Fruit fly (Drosophila melanogaster) whole organism, embryonic: Measurements from ENCODE around the gene lgs.

Source experiments
- Bgb ChIP-seq: fragments of 200-800 bp; sonication (Bioruptor generic); IDR thresholded peaks from 2 replicates; pipeline ENCODE4 v1.3.6; 2022; ENCODE audit warnings: missing biosample characterization, missing genetic modification characterization; ENCODE audit not compliant: partially characterized antibody
- CG10209 ChIP-seq: fragments of 200-800 bp; sonication (Bioruptor generic); optimal IDR thresholded peaks from 3 replicates; lab custom pipeline; 2017; ENCODE audit warnings: missing biosample characterization, mild to moderate bottlenecking, missing genetic modification characterization, missing genetic modification reagents
- CG10462 ChIP-seq: fragments of 200-800 bp; sonication (Bioruptor generic); optimal IDR thresholded peaks from 2 replicates; lab custom pipeline; 2016; ENCODE audit warnings: missing biosample characterization, missing genetic modification characterization
- CG11696 ChIP-seq: fragments of 200-800 bp; sonication (Bioruptor generic); IDR thresholded peaks from 2 replicates; pipeline ENCODE4 v1.3.6; 2022; ENCODE audit warnings: missing biosample characterization, missing genetic modification characterization
- CG12219 ChIP-seq: fragments of 200-800 bp; sonication (Bioruptor generic); optimal IDR thresholded peaks from 3 replicates; lab custom pipeline; 2018; ENCODE audit warnings: missing biosample characterization, mild to moderate bottlenecking, missing genetic modification characterization
- CG12659 ChIP-seq: fragments of 200-800 bp; sonication (Bioruptor generic); optimal IDR thresholded peaks from 3 replicates; lab custom pipeline; 2017; ENCODE audit warnings: mild to moderate bottlenecking, missing biosample characterization, missing genetic modification reagents, missing genetic modification characterization
- CG14014 ChIP-seq: fragments of 200-800 bp; sonication (Bioruptor generic); IDR thresholded peaks from 2 replicates; pipeline ENCODE4 v1.3.6; 2022; ENCODE audit warnings: missing biosample characterization, missing genetic modification characterization
- CG14050 ChIP-seq: fragments of 200-800 bp; sonication (Bioruptor generic); IDR thresholded peaks from 3 replicates; pipeline ENCODE4 v1.3.6; 2022; ENCODE audit warnings: missing biosample characterization, missing genetic modification characterization
- CG15479 ChIP-seq: fragments of 200-800 bp; sonication (Bioruptor generic); optimal IDR thresholded peaks from 3 replicates; lab custom pipeline; 2019; ENCODE audit warnings: missing biosample characterization, mild to moderate bottlenecking, missing genetic modification characterization, moderate library complexity
- CG1647 ChIP-seq: fragments of 200-800 bp; sonication (Bioruptor generic); optimal IDR thresholded peaks from 3 replicates; lab custom pipeline; 2016; ENCODE audit warnings: missing biosample characterization, missing genetic modification characterization
- CG16779 ChIP-seq: fragments of 200-800 bp; sonication (Bioruptor generic); IDR thresholded peaks from 2 replicates; pipeline ENCODE4 v1.3.6; 2022; ENCODE audit warnings: missing biosample characterization, missing genetic modification characterization
- CG17328 ChIP-seq: fragments of 200-800 bp; sonication (Bioruptor generic); IDR thresholded peaks from 2 replicates; pipeline ENCODE4 v1.3.6; 2022; ENCODE audit warnings: missing biosample characterization, missing genetic modification characterization
- CG2199 ChIP-seq: fragments of 200-800 bp; sonication (Bioruptor generic); IDR thresholded peaks from 3 replicates; pipeline ENCODE4 v1.3.6; 2022; ENCODE audit warnings: missing biosample characterization, missing genetic modification characterization
- CG2712 ChIP-seq: fragments of 200-800 bp; optimal IDR thresholded peaks from 3 replicates; lab custom pipeline; 2019; ENCODE audit warnings: missing biosample characterization, mild to moderate bottlenecking, missing genetic modification characterization, moderate library complexity
- CG32767 ChIP-seq: fragments of 200-800 bp; sonication (Bioruptor generic); IDR thresholded peaks from 2 replicates; pipeline ENCODE4 v1.3.6; 2022; ENCODE audit warnings: missing biosample characterization, missing genetic modification characterization
- CG33213 ChIP-seq: fragments of 200-800 bp; sonication (Bioruptor generic); optimal IDR thresholded peaks from 3 replicates; lab custom pipeline; 2016; ENCODE audit warnings: missing biosample characterization, missing genetic modification characterization
- CG7357 ChIP-seq: fragments of 200-800 bp; sonication (Bioruptor generic); IDR thresholded peaks from 3 replicates; pipeline ENCODE4 v1.3.6; 2022; ENCODE audit warnings: missing biosample characterization, missing genetic modification characterization
- CG8924 ChIP-seq: fragments of 200-800 bp; optimal IDR thresholded peaks from 3 replicates; lab custom pipeline; 2019; ENCODE audit warnings: missing biosample characterization, mild to moderate bottlenecking, missing genetic modification characterization, moderate library complexity
- D19A ChIP-seq: fragments of 200-800 bp; optimal IDR thresholded peaks from 3 replicates; lab custom pipeline; 2019; ENCODE audit warnings: missing biosample characterization, mild to moderate bottlenecking, missing genetic modification characterization, moderate library complexity
- Doc3 ChIP-seq: fragments of 200-800 bp; sonication (Bioruptor generic); IDR thresholded peaks from 3 replicates; pipeline ENCODE4 v1.3.6; 2022; ENCODE audit warnings: missing biosample characterization, missing genetic modification characterization; ENCODE audit not compliant: partially characterized antibody
- Fer3 ChIP-seq: fragments of 200-800 bp; sonication (Bioruptor generic); optimal IDR thresholded peaks from 2 replicates; lab custom pipeline; 2018; ENCODE audit warnings: missing biosample characterization, mild to moderate bottlenecking, missing genetic modification characterization, moderate library complexity
- Gug ChIP-seq: fragments of 200-800 bp; sonication (Bioruptor generic); IDR thresholded peaks from 4 replicates; pipeline ENCODE4 v1.3.6; 2022; ENCODE audit warnings: missing biosample characterization, missing genetic modification characterization
- Nf-YB ChIP-seq: fragments of 200-800 bp; sonication (Bioruptor generic); optimal IDR thresholded peaks from 3 replicates; lab custom pipeline; 2019; ENCODE audit warnings: missing biosample characterization, mild to moderate bottlenecking, missing genetic modification characterization, moderate library complexity
- Nf-YC ChIP-seq: fragments of 200-800 bp; optimal IDR thresholded peaks from 3 replicates; lab custom pipeline; 2019; ENCODE audit warnings: missing biosample characterization, mild to moderate bottlenecking, missing genetic modification characterization, moderate library complexity
- PHDP ChIP-seq: fragments of 200-800 bp; sonication (Bioruptor generic); optimal IDR thresholded peaks from 3 replicates; lab custom pipeline; 2018; ENCODE audit warnings: missing biosample characterization, mild to moderate bottlenecking, missing genetic modification characterization, moderate library complexity
- Rx ChIP-seq: fragments of 200-800 bp; sonication (Bioruptor generic); IDR thresholded peaks from 2 replicates; pipeline ENCODE4 v1.3.6; 2022; ENCODE audit warnings: missing biosample characterization, missing genetic modification characterization
- Xrp1 ChIP-seq: fragments of 200-800 bp; sonication (Bioruptor generic); IDR thresholded peaks from 2 replicates; pipeline ENCODE4 v1.3.6; 2022; ENCODE audit warnings: missing biosample characterization, missing genetic modification characterization
- bbx ChIP-seq: fragments of 200-800 bp; sonication (Bioruptor generic); IDR thresholded peaks from 2 replicates; pipeline ENCODE4 v1.3.6; 2022; ENCODE audit warnings: missing biosample characterization, missing genetic modification characterization; ENCODE audit not compliant: partially characterized antibody
- dmrt99B ChIP-seq: fragments of 200-800 bp; sonication (Bioruptor generic); optimal IDR thresholded peaks from 2 replicates; lab custom pipeline; 2018; ENCODE audit warnings: missing biosample characterization, mild to moderate bottlenecking, missing genetic modification characterization, moderate library complexity
- dysf ChIP-seq: fragments of 200-800 bp; sonication (Bioruptor generic); IDR thresholded peaks from 3 replicates; pipeline ENCODE4 v1.3.6; 2022; ENCODE audit warnings: missing biosample characterization, missing genetic modification characterization
- ham ChIP-seq: fragments of 200-800 bp; sonication (Bioruptor generic); IDR thresholded peaks from 2 replicates; pipeline ENCODE4 v1.3.6; 2022; ENCODE audit warnings: missing biosample characterization, missing genetic modification characterization
- kay ChIP-seq: fragments of 200-800 bp; sonication (Bioruptor generic); optimal IDR thresholded peaks from 2 replicates; lab custom pipeline; 2016; ENCODE audit warnings: missing biosample characterization, missing genetic modification characterization
- lab ChIP-seq: fragments of 200-800 bp; sonication (Bioruptor generic); optimal IDR thresholded peaks from 3 replicates; lab custom pipeline; 2017; ENCODE audit warnings: missing biosample characterization, missing genetic modification characterization, mild to moderate bottlenecking, moderate library complexity, missing genetic modification reagents
- pan ChIP-seq, 4 experiments: fragments of >200 bp in 3 of 4; fragments of 200-800 bp in 1 of 4; sonication (Bioruptor generic) in 1 of 4; optimal IDR thresholded peaks in 3 of 4; IDR thresholded peaks in 1 of 4; 2 replicates each; pipeline versions ENCODE4 v1.3.6 to Lab custom; 2017 to 2022; ENCODE audit warnings: missing biosample characterization in 2 of 4, missing genetic modification characterization in 2 of 4, mixed read lengths in 1 of 4
- phol ChIP-seq: fragments of 200-800 bp; sonication (Bioruptor generic); optimal IDR thresholded peaks from 3 replicates; lab custom pipeline; 2018; ENCODE audit warnings: missing biosample characterization, mild to moderate bottlenecking, missing genetic modification characterization, moderate library complexity
- pros ChIP-seq: fragments of 200-800 bp; sonication (Bioruptor generic); optimal IDR thresholded peaks from 3 replicates; lab custom pipeline; 2019; ENCODE audit warnings: missing biosample characterization, mild to moderate bottlenecking, missing genetic modification characterization, moderate library complexity
- seq ChIP-seq: fragments of 200-800 bp; sonication (Bioruptor generic); IDR thresholded peaks from 2 replicates; pipeline ENCODE4 v1.3.6; 2022; ENCODE audit warnings: missing biosample characterization, missing genetic modification characterization
- slp2 ChIP-seq: fragments of 200-800 bp; sonication (Bioruptor generic); optimal IDR thresholded peaks from 2 replicates; lab custom pipeline; 2016; ENCODE audit warnings: missing biosample characterization, missing genetic modification characterization
- twi ChIP-seq: fragments of 200-800 bp; optimal IDR thresholded peaks from 2 replicates; lab custom pipeline; 2019; ENCODE audit warnings: missing biosample characterization, mild to moderate bottlenecking, missing genetic modification characterization, moderate library complexity
- unpg ChIP-seq: fragments of 200-800 bp; sonication (Bioruptor generic); optimal IDR thresholded peaks from 3 replicates; lab custom pipeline; 2018; ENCODE audit warnings: missing biosample characterization, mild to moderate bottlenecking, missing genetic modification characterization, moderate library complexity
- zen ChIP-seq: fragments of 200-800 bp; sonication (Bioruptor generic); optimal IDR thresholded peaks from 3 replicates; lab custom pipeline; 2018; ENCODE audit warnings: missing biosample characterization, mild to moderate bottlenecking, missing genetic modification characterization, moderate library complexity

lgs gene

dm6 chr4:434355-434754, 9.4 kb downstream of the lgs start (continued):
- TF ChIP-seq CG2712 (tag; lab: Kevin White, UChicago) (peak; percentile 18), CG11696 (GFP tag; lab: Robert Waterston, UW) (0 out of 2 replicates have a peak, but pooled peaks have one; percentile 12), Rx (no peak), pan (optimal IDR thresholded peaks at IDR 0.05; lab: Kevin White, UChicago) (no peak), pan (GFP tag; optimal IDR thresholded peaks at IDR 0.05 in 1 of 2, IDR thresholded peaks at IDR 0.05 in 1 of 2) (peak in 1 of 2 experiments; percentile 54), CG1647 (no peak), slp2 (no peak), CG7357 (0 out of 3 replicates have a peak, but pooled peaks have one; percentile 16), CG14014 (GFP tag; lab: Robert Waterston, UW) (0 out of 2 replicates have a peak, but pooled peaks have one; percentile 35), ham (GFP tag; lab: Robert Waterston, UW) (no peak), lab (GFP tag; lab: Kevin White, UChicago) (no peak), Xrp1 (peak; percentile 67; the same call in 1 of the 2 replicates), CG14050 (GFP tag; lab: Robert Waterston, UW) (0 out of 3 replicates have a peak, but pooled peaks have one; percentile 10), seq (GFP tag; lab: Robert Waterston, UW) (0 out of 2 replicates have a peak, but pooled peaks have one; percentile 45), Fer3 (tag; lab: Kevin White, UChicago) (no peak), unpg (GFP tag; lab: Kevin White, UChicago) (no peak), CG16779 (GFP tag; lab: Robert Waterston, UW) (no peak), CG33213 (no peak), D19A (tag; lab: Kevin White, UChicago) (peak; percentile 97), Bgb (no peak), kay (GFP tag; lab: Kevin White, UChicago) (no peak), CG12659 (GFP tag; lab: Kevin White, UChicago) (no peak), Gug (0 out of 4 replicates have a peak, but pooled peaks have one; percentile 9), dysf (GFP tag; lab: Robert Waterston, UW) (peak; percentile 68; the same call in 2 of the 3 replicates)

dm6 chr4:429500-429899, 14.2 kb downstream of the lgs start:
- peak; percentile 61 for TF ChIP-seq twi (tag; lab: Kevin White, UChicago)
- no peak for TF ChIP-seq CG12219 (GFP tag; lab: Kevin White, UChicago)
- TF ChIP-seq CG2199: peak; percentile 76; the same call in 1 of the 3 replicates
- TF ChIP-seq CG10209 (GFP tag; lab: Kevin White, UChicago): no peak
- TF ChIP-seq bbx (GFP tag; lab: Robert Waterston, UW): no peak

DNA sequence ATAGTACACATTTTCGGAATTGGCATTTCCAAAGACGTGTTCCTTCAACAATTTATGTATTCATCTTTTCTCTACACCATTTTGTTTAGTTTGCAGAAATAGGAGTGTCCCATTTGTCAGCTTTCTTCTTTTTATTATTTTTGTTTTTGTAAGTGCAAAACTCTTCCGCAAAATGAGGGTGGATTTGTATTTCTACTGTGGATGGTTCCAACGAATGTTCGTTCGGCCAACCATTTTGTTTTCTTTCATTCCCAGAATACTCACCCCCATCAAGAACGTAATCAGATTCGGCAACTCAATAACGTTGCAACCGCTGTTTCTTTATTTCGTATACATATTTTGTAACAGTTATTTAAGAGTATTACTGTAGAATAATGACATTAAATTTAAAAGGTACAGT, 15.5 kb downstream of the lgs start:
- TF ChIP-seq CG10462 (no peak), seq (GFP tag; lab: Robert Waterston, UW) (peak; percentile 61; the same call in 1 of the 2 replicates), Nf-YB (peak; percentile 92), PHDP (tag; lab: Kevin White, UChicago) (no peak), zen (tag; lab: Kevin White, UChicago) (peak; percentile 29), pros (GFP tag; lab: Kevin White, UChicago) (peak; percentile 73), bbx (GFP tag; lab: Robert Waterston, UW) (no peak), dmrt99B (tag; lab: Kevin White, UChicago) (no peak), CG15479 (GFP tag; lab: Kevin White, UChicago) (peak; percentile 41), Nf-YC (tag; lab: Kevin White, UChicago) (peak; percentile 91), CG32767 (GFP tag; lab: Robert Waterston, UW) (peak; percentile 57; the same call in 1 of the 2 replicates), phol (tag; lab: Kevin White, UChicago) (peak; percentile 14), CG8924 (tag; lab: Kevin White, UChicago) (peak; percentile 2), Doc3 (GFP tag; lab: Robert Waterston, UW) (no peak), CG17328 (GFP tag; lab: Robert Waterston, UW) (no peak)
